Worm (Caenorhabditis elegans): ENCODE measurements around the gene Y39G8B.1.

DNA sequence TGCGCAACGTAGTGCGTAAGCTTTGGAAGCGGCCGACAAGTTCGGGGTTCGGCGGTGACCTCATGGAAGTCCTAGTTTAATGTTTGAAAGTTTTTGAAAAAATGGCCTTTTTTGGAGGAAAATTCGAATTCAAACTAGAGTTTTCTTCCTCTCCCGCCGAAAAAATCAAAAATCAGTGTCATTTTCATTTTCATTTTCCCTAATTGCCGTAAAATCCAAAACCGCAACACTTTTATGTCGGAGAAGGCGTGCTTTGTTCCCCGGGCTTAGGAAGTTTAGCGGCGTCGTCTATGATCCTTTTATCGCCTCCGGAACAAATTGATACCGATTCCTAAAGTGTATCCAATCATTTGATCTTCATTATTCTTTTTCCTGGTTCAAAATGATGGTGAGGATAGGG is 48.7 kb downstream of the Y39G8B.1 start, which contains the start of gene mltn-5:
- TF ChIP-seq lsy-2 (tag; optimal IDR thresholded peaks at IDR 0.05): no peak
- no peak for TF ChIP-seq unc-62 (GFP tag; optimal IDR thresholded peaks at IDR 0.05)
- TF ChIP-seq nhr-12 (tag; optimal IDR thresholded peaks at IDR 0.05): no peak
- TF ChIP-seq snpc-4 (tag; optimal IDR thresholded peaks at IDR 0.05): no peak

Measured in whole organism, mixed stage, embryonic.